Worm (Caenorhabditis elegans) whole organism, L2 larva: ENCODE data around the gene oig-2.

Source experiments
- ZK546.5 ChIP-seq: sonication (generic microtip); optimal IDR thresholded peaks from 2 replicates; lab custom pipeline; 2017; ENCODE audit warnings: missing biosample characterization, missing genetic modification characterization
- ama-1 ChIP-seq: fragments of 150-350 bp; optimal IDR thresholded peaks from 2 replicates; lab custom pipeline; 2018; ENCODE audit warnings: inconsistent platforms
- ceh-16 ChIP-seq: fragments of 150-350 bp; optimal IDR thresholded peaks from 2 replicates; lab custom pipeline; 2014; ENCODE audit warnings: missing biosample characterization, missing genetic modification characterization
- elt-3 ChIP-seq: sonication (generic microtip); optimal IDR thresholded peaks from 2 replicates; lab custom pipeline; 2017; ENCODE audit warnings: missing biosample characterization, missing genetic modification characterization
- mab-5 ChIP-seq: fragments of 150-350 bp; optimal IDR thresholded peaks from 2 replicates; lab custom pipeline; 2014; ENCODE audit warnings: missing biosample characterization, missing genetic modification characterization
- nhr-25 ChIP-seq: fragments of 150-350 bp; sonication (generic microtip); optimal IDR thresholded peaks from 3 replicates; lab custom pipeline; 2014; ENCODE audit warnings: missing biosample characterization, missing genetic modification characterization
- unc-62 ChIP-seq: fragments of 150-350 bp; optimal IDR thresholded peaks from 2 replicates; lab custom pipeline; 2014; ENCODE audit warnings: missing biosample characterization, missing genetic modification reagents, missing genetic modification characterization
- ztf-4 ChIP-seq: fragments of 150-350 bp; optimal IDR thresholded peaks from 2 replicates; lab custom pipeline; 2014; ENCODE audit warnings: missing biosample characterization, missing genetic modification characterization

DNA sequence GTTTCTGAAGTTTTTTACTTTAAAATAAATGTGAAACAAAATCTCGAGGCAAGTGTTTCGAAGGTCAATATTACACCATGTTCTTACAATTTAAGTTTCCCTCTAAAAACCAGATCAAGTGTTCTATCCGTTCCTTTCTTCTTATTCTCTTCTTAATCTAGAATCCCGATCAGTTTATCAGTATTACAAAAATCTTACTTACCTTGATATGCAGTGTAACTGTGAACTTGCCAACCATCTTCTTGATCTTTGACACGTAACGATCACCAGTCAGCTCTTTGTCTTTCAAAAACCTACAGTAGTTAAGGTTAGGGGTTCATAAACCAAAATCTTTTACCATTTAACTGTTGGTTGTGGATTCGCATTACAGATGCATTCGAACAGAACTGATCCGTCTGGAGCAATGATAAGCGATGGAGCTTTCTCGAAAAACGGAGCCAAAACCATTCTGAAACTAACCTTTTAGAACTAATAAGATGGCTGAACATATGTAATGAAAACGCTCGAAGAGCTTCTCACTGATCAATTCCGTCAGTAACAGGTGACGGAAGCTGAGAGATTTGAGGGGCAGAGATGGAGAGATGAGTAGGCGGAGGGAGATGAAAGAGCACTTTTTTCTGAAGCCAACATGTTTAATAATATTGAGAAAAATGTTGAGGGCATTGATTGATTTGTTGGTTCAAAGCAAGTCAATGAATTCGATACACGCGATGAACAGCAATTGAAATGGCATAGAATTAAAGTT, at the start of gene oig-2:
- TF ChIP-seq unc-62 (GFP tag; lab: Kevin White, UChicago), result no peak
- TF ChIP-seq ztf-4 (tag; lab: Kevin White, UChicago), result no peak
- no peak for TF ChIP-seq ZK546.5 (tag; lab: Kevin White, UChicago)
- TF ChIP-seq mab-5, result no peak
- no peak for TF ChIP-seq nhr-25 (tag; lab: Kevin White, UChicago)
- TF ChIP-seq ceh-16, result no peak
- no peak for TF ChIP-seq ama-1 (lab: Kevin White, UChicago)
- TF ChIP-seq elt-3, result no peak
